Worm (Caenorhabditis elegans): ENCODE measurements around the gene idpp-16.

Gene idpp-16

ce11 chrV:11610481-11610880, 4.2 kb upstream of the idpp-16 start, which contains the start of gene sas-5:
Gene sas-5 (plus strand): TSS chrV:11610737.
- TF ChIP-seq ets-7 (tag; optimal IDR thresholded peaks at IDR 0.05) (peak; percentile 38), flt-1 (GFP tag; IDR thresholded peaks at IDR 0.05) (no peak; the same call in 1 of the 2 replicates), ceh-36 (tag; optimal IDR thresholded peaks at IDR 0.05) (peak; percentile 51), ceh-13 (GFP tag; optimal IDR thresholded peaks at IDR 0.05) (peak; percentile 57), ama-1 (optimal IDR thresholded peaks at IDR 0.05) (no peak), hnd-1 (tag; optimal IDR thresholded peaks at IDR 0.05) (peak; percentile 65), hmg-4 (GFP tag; optimal IDR thresholded peaks at IDR 0.05) (peak; percentile 81), sea-1 (GFP tag; conservative IDR thresholded peaks at IDR 0.05) (peak; percentile 83), B0310.2 (tag; optimal IDR thresholded peaks at IDR 0.05) (peak; percentile 64), tra-4 (tag; optimal IDR thresholded peaks at IDR 0.05) (peak; percentile 59), pes-1 (GFP tag; IDR thresholded peaks at IDR 0.05) (peak; percentile 88), tbx-11 (GFP tag; IDR thresholded peaks at IDR 0.05) (peak; percentile 73), tbx-37 (GFP tag; conservative IDR thresholded peaks at IDR 0.05) (peak; percentile 82), aly-1 (tag; optimal IDR thresholded peaks at IDR 0.05) (peak; percentile 54), F13C5.2 (tag; optimal IDR thresholded peaks at IDR 0.05) (peak; percentile 92), scrt-1 (GFP tag; IDR thresholded peaks at IDR 0.05) (no peak; the same call in 1 of the 2 replicates), hmbx-1 (tag; optimal IDR thresholded peaks at IDR 0.05) (peak; percentile 8)

DNA sequence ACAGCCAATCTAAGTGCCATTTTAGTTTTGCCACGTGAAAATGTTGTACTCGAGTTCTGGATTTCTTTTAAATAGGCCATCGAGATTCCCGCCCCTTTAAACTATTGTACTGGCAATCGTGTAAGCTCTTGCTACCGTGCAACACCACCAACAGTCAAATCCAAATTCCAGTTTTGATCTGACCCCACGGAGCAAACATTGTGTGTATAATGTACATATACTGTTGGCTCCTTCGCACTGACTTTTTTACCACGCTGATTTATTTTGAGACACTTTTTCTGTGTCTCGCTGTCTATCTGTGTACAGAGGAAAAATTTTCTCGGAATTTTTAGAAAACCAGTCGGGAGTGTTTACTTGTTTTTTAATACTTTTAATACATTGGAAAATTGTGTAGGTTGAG, 3.7 kb upstream of the idpp-16 start, which contains the start of gene piit-1:
Gene piit-1 (minus strand): TSS at position 101 of the 400 bp plus-strand sequence.
- no peak for TF ChIP-seq flt-1 (GFP tag; IDR thresholded peaks at IDR 0.05)
- no peak for TF ChIP-seq ceh-36 (tag; optimal IDR thresholded peaks at IDR 0.05)
- TF ChIP-seq ceh-13 (GFP tag; optimal IDR thresholded peaks at IDR 0.05) = no peak
- TF ChIP-seq F13C5.2 (tag; optimal IDR thresholded peaks at IDR 0.05) = no peak
- TF ChIP-seq aly-1 (tag; optimal IDR thresholded peaks at IDR 0.05) = no peak
- no peak for TF ChIP-seq hmg-4 (GFP tag; optimal IDR thresholded peaks at IDR 0.05)
- no peak for TF ChIP-seq pes-1 (GFP tag; IDR thresholded peaks at IDR 0.05)
- no peak for TF ChIP-seq ets-7 (tag; optimal IDR thresholded peaks at IDR 0.05)
- no peak for TF ChIP-seq ama-1 (optimal IDR thresholded peaks at IDR 0.05)
- no peak for TF ChIP-seq scrt-1 (GFP tag; IDR thresholded peaks at IDR 0.05)
- TF ChIP-seq sea-1 (GFP tag; conservative IDR thresholded peaks at IDR 0.05) = no peak
- TF ChIP-seq hmbx-1 (tag; optimal IDR thresholded peaks at IDR 0.05) = no peak

ce11 chrV:11605227-11605626, 1.1 kb downstream of the idpp-16 start:
- no peak for TF ChIP-seq tbx-11 (GFP tag; IDR thresholded peaks at IDR 0.05)
- TF ChIP-seq hmbx-1 (tag; optimal IDR thresholded peaks at IDR 0.05) = no peak
- TF ChIP-seq tbx-37 (GFP tag; conservative IDR thresholded peaks at IDR 0.05) = no peak
- no peak for TF ChIP-seq aly-1 (tag; optimal IDR thresholded peaks at IDR 0.05)
- no peak for TF ChIP-seq ets-7 (tag; optimal IDR thresholded peaks at IDR 0.05)
- no peak for TF ChIP-seq sea-1 (GFP tag; conservative IDR thresholded peaks at IDR 0.05)
- no peak for TF ChIP-seq ama-1 (optimal IDR thresholded peaks at IDR 0.05)
- no peak for TF ChIP-seq ceh-13 (GFP tag; optimal IDR thresholded peaks at IDR 0.05)
- TF ChIP-seq scrt-1 (GFP tag; IDR thresholded peaks at IDR 0.05) = no peak
- no peak for TF ChIP-seq hmg-4 (GFP tag; optimal IDR thresholded peaks at IDR 0.05)
- TF ChIP-seq pes-1 (GFP tag; IDR thresholded peaks at IDR 0.05) = no peak
- no peak for TF ChIP-seq hnd-1 (tag; optimal IDR thresholded peaks at IDR 0.05)
- no peak for TF ChIP-seq B0310.2 (tag; optimal IDR thresholded peaks at IDR 0.05)
- no peak for TF ChIP-seq F13C5.2 (tag; optimal IDR thresholded peaks at IDR 0.05)
- no peak for TF ChIP-seq ceh-36 (tag; optimal IDR thresholded peaks at IDR 0.05)

- TF ChIP-seq scrt-1 (GFP tag; IDR thresholded peaks at IDR 0.05) (no peak), aly-1 (tag; optimal IDR thresholded peaks at IDR 0.05) (no peak), sea-1 (GFP tag; conservative IDR thresholded peaks at IDR 0.05) (no peak), ets-7 (tag; optimal IDR thresholded peaks at IDR 0.05) (no peak), ama-1 (optimal IDR thresholded peaks at IDR 0.05) (no peak), pes-1 (GFP tag; IDR thresholded peaks at IDR 0.05) (no peak), flt-1 (GFP tag; IDR thresholded peaks at IDR 0.05) (no peak), ceh-13 (GFP tag; optimal IDR thresholded peaks at IDR 0.05) (no peak), hnd-1 (tag; optimal IDR thresholded peaks at IDR 0.05) (no peak), hmbx-1 (tag; optimal IDR thresholded peaks at IDR 0.05) (no peak), B0310.2 (tag; optimal IDR thresholded peaks at IDR 0.05) (no peak), F13C5.2 (tag; optimal IDR thresholded peaks at IDR 0.05) (no peak), hmg-4 (GFP tag; optimal IDR thresholded peaks at IDR 0.05) (no peak), tbx-37 (GFP tag; conservative IDR thresholded peaks at IDR 0.05) (no peak), tbx-11 (GFP tag; IDR thresholded peaks at IDR 0.05) (no peak), ceh-36 (tag; optimal IDR thresholded peaks at IDR 0.05) (no peak), tra-4 (tag; optimal IDR thresholded peaks at IDR 0.05) (no peak)
Measured at ce11 chrV:11604484-11604883, 1.8 kb downstream of the idpp-16 start, which contains the start of gene dhs-20. Gene dhs-20 (minus strand): TSS chrV:11604563.

ce11 chrV:11600800-11601199, 5.5 kb downstream of the idpp-16 start, which contains the start of gene F35B12.9:
Gene F35B12.9 (plus strand): TSS chrV:11601171.
- TF ChIP-seq tbx-11 (GFP tag; IDR thresholded peaks at IDR 0.05) (no peak), B0310.2 (tag; optimal IDR thresholded peaks at IDR 0.05) (no peak), tra-4 (tag; optimal IDR thresholded peaks at IDR 0.05) (no peak), scrt-1 (GFP tag; IDR thresholded peaks at IDR 0.05) (no peak), hmg-4 (GFP tag; optimal IDR thresholded peaks at IDR 0.05) (no peak), ceh-13 (GFP tag; optimal IDR thresholded peaks at IDR 0.05) (no peak), hnd-1 (tag; optimal IDR thresholded peaks at IDR 0.05) (no peak), pes-1 (GFP tag; IDR thresholded peaks at IDR 0.05) (no peak), flt-1 (GFP tag; IDR thresholded peaks at IDR 0.05) (no peak), ama-1 (optimal IDR thresholded peaks at IDR 0.05) (no peak), hmbx-1 (tag; optimal IDR thresholded peaks at IDR 0.05) (no peak), F13C5.2 (tag; optimal IDR thresholded peaks at IDR 0.05) (no peak), tbx-37 (GFP tag; conservative IDR thresholded peaks at IDR 0.05) (no peak), ets-7 (tag; optimal IDR thresholded peaks at IDR 0.05) (no peak)

DNA sequence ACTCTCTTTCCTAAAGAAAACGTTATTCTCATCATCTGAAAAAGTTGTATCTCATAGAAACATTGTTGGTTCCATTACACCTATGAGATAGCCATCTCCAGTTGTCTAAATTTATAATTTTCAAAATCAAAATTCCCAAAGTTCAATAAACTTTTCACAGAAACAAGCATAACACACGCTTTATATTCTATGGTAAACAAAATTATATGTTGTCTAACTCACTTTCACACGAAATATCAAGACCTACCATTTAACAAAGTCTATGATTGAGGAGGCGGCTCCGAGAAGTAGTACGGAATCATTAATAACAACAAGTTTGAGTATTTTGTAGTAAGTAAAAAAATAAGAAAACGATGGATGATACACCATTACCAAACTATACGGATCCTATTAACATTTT, 7.5 kb downstream of the idpp-16 start, which contains the start of gene srx-84:
Gene srx-84 (plus strand): TSS at position 301 of the 400 bp plus-strand sequence.
- TF ChIP-seq pes-1 (GFP tag; IDR thresholded peaks at IDR 0.05) (no peak), B0310.2 (tag; optimal IDR thresholded peaks at IDR 0.05) (no peak), tbx-11 (GFP tag; IDR thresholded peaks at IDR 0.05) (no peak), aly-1 (tag; optimal IDR thresholded peaks at IDR 0.05) (no peak), hmbx-1 (tag; optimal IDR thresholded peaks at IDR 0.05) (no peak), tbx-37 (GFP tag; conservative IDR thresholded peaks at IDR 0.05) (no peak), flt-1 (GFP tag; IDR thresholded peaks at IDR 0.05) (no peak), F13C5.2 (tag; optimal IDR thresholded peaks at IDR 0.05) (no peak), sea-1 (GFP tag; conservative IDR thresholded peaks at IDR 0.05) (no peak), ceh-13 (GFP tag; optimal IDR thresholded peaks at IDR 0.05) (no peak), tra-4 (tag; optimal IDR thresholded peaks at IDR 0.05) (no peak), hnd-1 (tag; optimal IDR thresholded peaks at IDR 0.05) (no peak)
